Worm (Caenorhabditis elegans) whole organism, young adult: Measurements from ENCODE around the gene F41C3.11.

Experiments used
- B0035.1 ChIP-seq: sonication (generic microtip); optimal IDR thresholded peaks from 2 replicates; lab custom pipeline; 2016; ENCODE audit warnings: missing genetic modification characterization, mild to moderate bottlenecking, missing compliant biosample characterization, missing genotype, missing genetic modification reagents
- C06A6.2 ChIP-seq: fragments of 200-800 bp; sonication (Bioruptor generic); conservative IDR thresholded peaks from 2 replicates; pipeline ENCODE4 v1.3.6; 2022; ENCODE audit warnings: missing genetic modification characterization, missing compliant biosample characterization
- C17E4.6 ChIP-seq: fragments of 200-800 bp; sonication (Bioruptor generic); IDR thresholded peaks from 2 replicates; pipeline ENCODE4 v1.3.6; 2022; ENCODE audit warnings: missing genetic modification reagents, missing genetic modification characterization, missing compliant biosample characterization
- D2030.7 ChIP-seq: fragments of 200-800 bp; sonication (Bioruptor generic); IDR thresholded peaks from 2 replicates; pipeline ENCODE4 v1.3.6; 2022; ENCODE audit warnings: missing genetic modification reagents, missing genetic modification characterization, missing compliant biosample characterization
- F22D6.2 ChIP-seq: sonication (generic microtip); optimal IDR thresholded peaks from 2 replicates; lab custom pipeline; 2016; ENCODE audit warnings: mild to moderate bottlenecking, missing genetic modification characterization, missing compliant biosample characterization
- F23B12.7 ChIP-seq: sonication (generic microtip); optimal IDR thresholded peaks from 2 replicates; lab custom pipeline; 2017; ENCODE audit warnings: missing genetic modification characterization, mild to moderate bottlenecking, missing compliant biosample characterization, antibody characterized with exemption, moderate library complexity; ENCODE audit not compliant: insufficient read depth
- F49E8.2 ChIP-seq: sonication (generic microtip); optimal IDR thresholded peaks from 3 replicates; lab custom pipeline; 2017; ENCODE audit warnings: missing genetic modification characterization, mild to moderate bottlenecking, missing compliant biosample characterization, antibody characterized with exemption, moderate library complexity; ENCODE audit not compliant: insufficient read depth
- F55B11.4 ChIP-seq: sonication (generic microtip); optimal IDR thresholded peaks from 2 replicates; lab custom pipeline; 2016; ENCODE audit warnings: missing compliant biosample characterization, missing genetic modification characterization, borderline replicate concordance; ENCODE audit not compliant: insufficient read depth
- K11D2.4 ChIP-seq: fragments of 200-800 bp; sonication (Bioruptor generic); IDR thresholded peaks from 2 replicates; pipeline ENCODE4 v1.3.6; 2022; ENCODE audit warnings: missing genetic modification reagents, missing genetic modification characterization, missing compliant biosample characterization
- Y79H2A.3 ChIP-seq: fragments of 200-800 bp; sonication (Bioruptor generic); conservative IDR thresholded peaks from 2 replicates; pipeline ENCODE4 v1.3.6; 2022; ENCODE audit warnings: missing genetic modification reagents, missing genetic modification characterization, missing compliant biosample characterization
- Y95B8A.8 ChIP-seq: fragments of 200-800 bp; sonication (Bioruptor generic); IDR thresholded peaks from 2 replicates; pipeline ENCODE4 v1.3.6; 2022; ENCODE audit warnings: missing genetic modification reagents, missing genetic modification characterization, missing compliant biosample characterization
- aptf-3 ChIP-seq: fragments of 200-800 bp; sonication (Bioruptor generic); IDR thresholded peaks from 2 replicates; pipeline ENCODE4 v1.3.6; 2022; ENCODE audit warnings: missing genetic modification characterization, missing compliant biosample characterization
- athp-1 ChIP-seq: sonication (generic microtip); optimal IDR thresholded peaks from 2 replicates; lab custom pipeline; 2017; ENCODE audit warnings: mild to moderate bottlenecking, missing genetic modification characterization, missing compliant biosample characterization
- attf-5 ChIP-seq: fragments of 200-800 bp; sonication (Bioruptor generic); optimal IDR thresholded peaks from 2 replicates; lab custom pipeline; 2018; ENCODE audit warnings: mild to moderate bottlenecking, missing genetic modification characterization, missing compliant biosample characterization
- attf-6 ChIP-seq: fragments of 200-800 bp; sonication (Bioruptor generic); IDR thresholded peaks from 2 replicates; pipeline ENCODE4 v1.3.6; 2022; ENCODE audit warnings: missing genetic modification reagents, missing genetic modification characterization, missing compliant biosample characterization
- cebp-1 ChIP-seq, 2 experiments: fragments of 200-800 bp in 1 of 2; sonication (Bioruptor generic) in 1 of 2; sonication (generic microtip) in 1 of 2; IDR thresholded peaks in 1 of 2; optimal IDR thresholded peaks in 1 of 2; 2 replicates each; pipeline versions ENCODE4 v1.3.6 to Lab custom; 2017 to 2022; ENCODE audit warnings: missing compliant biosample characterization in 2 of 2, missing genetic modification characterization in 2 of 2, mild to moderate bottlenecking in 1 of 2, missing genetic modification reagents in 1 of 2, moderate library complexity in 1 of 2
- ceh-40 ChIP-seq: fragments of 200-800 bp; sonication (Bioruptor generic); IDR thresholded peaks from 2 replicates; pipeline ENCODE4 v1.3.6; 2022; ENCODE audit warnings: missing genetic modification characterization, missing compliant biosample characterization
- ceh-91 ChIP-seq: fragments of 200-800 bp; sonication (Bioruptor generic); IDR thresholded peaks from 2 replicates; pipeline ENCODE4 v1.3.6; 2022; ENCODE audit warnings: missing genetic modification reagents, missing genetic modification characterization, missing compliant biosample characterization
- chd-7 ChIP-seq: sonication (generic microtip); optimal IDR thresholded peaks from 2 replicates; lab custom pipeline; 2016; ENCODE audit warnings: mild to moderate bottlenecking, missing genetic modification characterization, moderate library complexity, missing compliant biosample characterization
- dpff-1 ChIP-seq: sonication (generic microtip); optimal IDR thresholded peaks from 2 replicates; lab custom pipeline; 2017; ENCODE audit warnings: mild to moderate bottlenecking, missing genetic modification characterization, missing compliant biosample characterization
- egl-44 ChIP-seq: fragments of 200-800 bp; sonication (Bioruptor generic); IDR thresholded peaks from 2 replicates; pipeline ENCODE4 v1.3.6; 2022; ENCODE audit warnings: missing genetic modification reagents, missing genetic modification characterization, missing compliant biosample characterization
- ekl-4 ChIP-seq: fragments of 200-800 bp; sonication (Bioruptor generic); IDR thresholded peaks from 2 replicates; pipeline ENCODE4 v1.3.6; 2022; ENCODE audit warnings: missing genetic modification reagents, missing genetic modification characterization, missing compliant biosample characterization
- hlh-26 ChIP-seq: fragments of 200-800 bp; sonication (Bioruptor generic); conservative IDR thresholded peaks from 2 replicates; pipeline ENCODE4 v1.3.6; 2022; ENCODE audit warnings: missing genetic modification reagents, missing genetic modification characterization, missing compliant biosample characterization
- hmg-1.2 ChIP-seq: fragments of 200-800 bp; sonication (Bioruptor generic); IDR thresholded peaks from 2 replicates; pipeline ENCODE4 v1.3.6; 2022; ENCODE audit warnings: missing genetic modification reagents, missing genetic modification characterization, missing compliant biosample characterization
- hrde-1 ChIP-seq: sonication (generic microtip); optimal IDR thresholded peaks from 2 replicates; lab custom pipeline; 2016; ENCODE audit warnings: missing genetic modification characterization, mild to moderate bottlenecking, missing compliant biosample characterization, moderate library complexity, missing genotype, missing genetic modification reagents, borderline replicate concordance
- lag-1 ChIP-seq: fragments of 200-800 bp; sonication (Bioruptor generic); IDR thresholded peaks from 2 replicates; pipeline ENCODE4 v1.3.6; 2022; ENCODE audit warnings: missing genetic modification reagents, missing genetic modification characterization, missing compliant biosample characterization
- let-526 ChIP-seq: fragments of 200-800 bp; sonication (Bioruptor generic); IDR thresholded peaks from 2 replicates; pipeline ENCODE4 v1.3.6; 2022; ENCODE audit warnings: missing genetic modification reagents, missing genetic modification characterization, missing compliant biosample characterization
- lin-26 ChIP-seq: fragments of 200-800 bp; sonication (Bioruptor generic); IDR thresholded peaks from 2 replicates; pipeline ENCODE4 v1.3.6; 2022; ENCODE audit warnings: missing genetic modification reagents, missing genetic modification characterization, missing compliant biosample characterization
- lin-40 ChIP-seq: sonication (generic microtip); optimal IDR thresholded peaks from 2 replicates; lab custom pipeline; 2016; ENCODE audit warnings: missing genetic modification characterization, mild to moderate bottlenecking, missing compliant biosample characterization, missing genotype, missing genetic modification reagents
- lin-54 ChIP-seq: fragments of 200-800 bp; sonication (Bioruptor generic); optimal IDR thresholded peaks from 2 replicates; lab custom pipeline; 2018; ENCODE audit warnings: mild to moderate bottlenecking, missing genetic modification characterization, missing compliant biosample characterization
- lsl-1 ChIP-seq: fragments of 200-800 bp; sonication (Bioruptor generic); optimal IDR thresholded peaks from 2 replicates; lab custom pipeline; 2018; ENCODE audit warnings: mild to moderate bottlenecking, missing genetic modification characterization, moderate library complexity, missing compliant biosample characterization
- madf-6 ChIP-seq: fragments of 200-800 bp; sonication (Bioruptor generic); IDR thresholded peaks from 2 replicates; pipeline ENCODE4 v1.3.6; 2022; ENCODE audit warnings: missing genetic modification reagents, missing genetic modification characterization, missing compliant biosample characterization
- mes-4 ChIP-seq: sonication (generic microtip); optimal IDR thresholded peaks from 2 replicates; lab custom pipeline; 2016; ENCODE audit warnings: missing genotype, missing genetic modification characterization, missing compliant biosample characterization
- nfyb-1 ChIP-seq: fragments of 200-800 bp; sonication (Bioruptor generic); IDR thresholded peaks from 2 replicates; pipeline ENCODE4 v1.3.6; 2022; ENCODE audit warnings: missing genetic modification reagents, missing genetic modification characterization, missing compliant biosample characterization
- nhr-90 ChIP-seq: sonication (generic microtip); optimal IDR thresholded peaks from 2 replicates; lab custom pipeline; 2016; ENCODE audit warnings: missing genotype, mild to moderate bottlenecking, missing genetic modification characterization, missing compliant biosample characterization
- rcor-1 ChIP-seq: fragments of 200-800 bp; sonication (Bioruptor generic); IDR thresholded peaks from 2 replicates; pipeline ENCODE4 v1.3.6; 2022; ENCODE audit warnings: missing genetic modification reagents, missing genetic modification characterization, missing compliant biosample characterization
- rec-8 ChIP-seq, 2 experiments: sonication (generic microtip); optimal IDR thresholded peaks; 2 replicates each; lab custom pipeline; 2016; ENCODE audit warnings: mild to moderate bottlenecking in 2 of 2, missing genetic modification characterization in 2 of 2, missing genetic modification reagents in 2 of 2, missing genotype in 2 of 2, missing biosample characterization in 1 of 2, missing compliant biosample characterization in 1 of 2, moderate library complexity in 1 of 2
- snpc-1.3 ChIP-seq: sonication (generic microtip); optimal IDR thresholded peaks from 2 replicates; lab custom pipeline; 2017; ENCODE audit warnings: missing genetic modification characterization, mild to moderate bottlenecking, missing compliant biosample characterization, antibody characterized with exemption, moderate library complexity, missing genotype, missing genetic modification reagents; ENCODE audit not compliant: insufficient read depth
- snpc-3.4 ChIP-seq: sonication (generic microtip); optimal IDR thresholded peaks from 2 replicates; lab custom pipeline; 2017; ENCODE audit warnings: missing genetic modification characterization, mild to moderate bottlenecking, missing compliant biosample characterization, antibody characterized with exemption, moderate library complexity, missing genotype, missing genetic modification reagents
- snpc-4 ChIP-seq, 5 experiments: fragments of 150-350 bp in 1 of 5; sonication (generic microtip) in 4 of 5; optimal IDR thresholded peaks; 2 replicates each; lab custom pipeline; 2014 to 2018; ENCODE audit warnings: missing genetic modification characterization in 5 of 5, missing biosample characterization in 3 of 5, antibody characterized with exemption in 2 of 5, mild to moderate bottlenecking in 2 of 5, missing compliant biosample characterization in 2 of 5, missing genotype in 2 of 5, moderate library complexity in 2 of 5, missing genetic modification reagents in 1 of 5
- somi-1 ChIP-seq: fragments of 200-800 bp; sonication (Bioruptor generic); optimal IDR thresholded peaks from 2 replicates; lab custom pipeline; 2018; ENCODE audit warnings: mild to moderate bottlenecking, missing genetic modification characterization, missing compliant biosample characterization
- tbp1 ChIP-seq: fragments of 200-800 bp; sonication (Bioruptor generic); optimal IDR thresholded peaks from 2 replicates; lab custom pipeline; 2018; ENCODE audit warnings: mild to moderate bottlenecking, missing genetic modification characterization, missing compliant biosample characterization
- unc-130 ChIP-seq: sonication (generic microtip); optimal IDR thresholded peaks from 2 replicates; lab custom pipeline; 2016; ENCODE audit warnings: missing genetic modification reagents, missing genetic modification characterization, missing compliant biosample characterization
- unc-62 ChIP-seq: fragments of 150-350 bp; optimal IDR thresholded peaks from 2 replicates; lab custom pipeline; 2014; ENCODE audit warnings: missing biosample characterization, missing genetic modification reagents, missing genetic modification characterization
- zfh-2 ChIP-seq: fragments of 200-800 bp; sonication (Bioruptor generic); conservative IDR thresholded peaks from 2 replicates; pipeline ENCODE4 v1.3.6; 2022; ENCODE audit warnings: missing genetic modification reagents, missing genetic modification characterization, missing compliant biosample characterization
- zim-3 ChIP-seq: sonication (generic microtip); optimal IDR thresholded peaks from 2 replicates; lab custom pipeline; 2017; ENCODE audit warnings: mild to moderate bottlenecking, missing genetic modification characterization, moderate library complexity, missing compliant biosample characterization

Gene F41C3.11

DNA sequence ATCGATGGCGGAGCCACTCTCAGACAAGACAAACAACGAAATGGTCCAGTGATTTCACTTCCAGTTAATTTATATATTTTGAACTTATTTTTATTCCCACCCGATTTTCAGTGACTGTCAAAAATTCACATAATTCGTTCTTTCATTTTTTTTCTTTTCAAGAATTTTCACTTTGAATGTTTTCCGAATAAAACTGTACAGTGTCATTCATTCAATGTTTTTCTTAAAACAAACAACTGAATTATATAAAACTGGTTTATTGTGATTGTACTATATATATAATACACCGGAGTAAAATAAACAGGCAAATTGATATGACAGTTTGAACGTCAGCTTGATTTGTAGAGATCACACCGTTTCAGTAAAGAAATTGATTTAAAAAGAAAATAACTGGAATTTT lies 30.7 kb downstream of the F41C3.11 start:
- peak; percentile 48 for TF ChIP-seq snpc-3.4
- no peak for TF ChIP-seq attf-5
- peak; percentile 19 for TF ChIP-seq F23B12.7 (tag; lab: Kevin White, UChicago)
- no peak for TF ChIP-seq zim-3 (tag; lab: Kevin White, UChicago)
- TF ChIP-seq B0035.1 (tag; lab: Kevin White, UChicago), result no peak
- TF ChIP-seq hlh-26 (GFP tag; lab: Robert Waterston, UW), result no peak
- no peak for TF ChIP-seq C06A6.2 (GFP tag; lab: Robert Waterston, UW)
- no peak for TF ChIP-seq F55B11.4 (tag; lab: Kevin White, UChicago)
- TF ChIP-seq unc-130 (GFP tag; lab: Kevin White, UChicago), result peak; percentile 66
- no peak for TF ChIP-seq unc-62 (GFP tag; lab: Kevin White, UChicago)
- TF ChIP-seq ceh-40 (GFP tag; lab: Robert Waterston, UW), result no peak
- TF ChIP-seq snpc-4 (GFP tag; optimal IDR thresholded peaks at IDR 0.05; lab: Kevin White, UChicago), result no peak
- TF ChIP-seq snpc-4 (tag; optimal IDR thresholded peaks at IDR 0.05; lab: Kevin White, UChicago), result no peak
- TF ChIP-seq Y95B8A.8, result no peak; the same call in none of the 2 replicates
- TF ChIP-seq snpc-1.3 (tag; lab: Kevin White, UChicago), result peak; percentile 46
- TF ChIP-seq zfh-2 (GFP tag; lab: Robert Waterston, UW), result no peak
- peak; percentile 77 for TF ChIP-seq rcor-1 (GFP tag; lab: Robert Waterston, UW)
- TF ChIP-seq athp-1 (tag; lab: Kevin White, UChicago), result peak; percentile 2
- peak; percentile 96 for TF ChIP-seq Y79H2A.3 (GFP tag; lab: Robert Waterston, UW)
- TF ChIP-seq lin-54, result peak; percentile 58
- TF ChIP-seq cebp-1 (GFP tag; IDR thresholded peaks at IDR 0.05; lab: Robert Waterston, UW), result no peak
- TF ChIP-seq cebp-1 (tag; optimal IDR thresholded peaks at IDR 0.05; lab: Kevin White, UChicago), result peak; percentile 58
- TF ChIP-seq K11D2.4 (GFP tag; lab: Robert Waterston, UW), result no peak
- TF ChIP-seq tbp1 (GFP tag; lab: Kevin White, UChicago), result peak; percentile 6
- TF ChIP-seq lin-26 (GFP tag; lab: Robert Waterston, UW), result peak; percentile 78
- TF ChIP-seq chd-7 (tag; lab: Kevin White, UChicago), result no peak
- no peak for TF ChIP-seq rec-8 (tag; optimal IDR thresholded peaks at IDR 0.05; lab: Kevin White, UChicago)
- TF ChIP-seq dpff-1, result no peak
- TF ChIP-seq attf-6, result peak; percentile 76
- peak; percentile 74 for TF ChIP-seq ekl-4 (GFP tag; lab: Robert Waterston, UW)
- TF ChIP-seq nfyb-1 (GFP tag; lab: Robert Waterston, UW), result 0 out of 2 replicates have a peak, but pooled peaks have one; percentile 28
- TF ChIP-seq F22D6.2, result no peak
- TF ChIP-seq lin-40 (tag; lab: Kevin White, UChicago), result no peak
- peak; percentile 55 for TF ChIP-seq lsl-1 (GFP tag; lab: Kevin White, UChicago)
- no peak for TF ChIP-seq aptf-3 (GFP tag; lab: Robert Waterston, UW)
- TF ChIP-seq mes-4 (tag; lab: Kevin White, UChicago), result peak; percentile 28
- no peak for TF ChIP-seq lag-1 (GFP tag; lab: Robert Waterston, UW)
- peak; percentile 45 for TF ChIP-seq hmg-1.2
- no peak for TF ChIP-seq egl-44 (GFP tag; lab: Robert Waterston, UW)
- peak; percentile 92 for TF ChIP-seq hrde-1 (tag; lab: Kevin White, UChicago)
- peak; percentile 78 for TF ChIP-seq madf-6 (GFP tag; lab: Robert Waterston, UW)
- no peak for TF ChIP-seq ceh-91 (GFP tag; lab: Robert Waterston, UW)
- TF ChIP-seq F49E8.2 (tag; lab: Kevin White, UChicago), result peak; percentile 62
- no peak for TF ChIP-seq nhr-90 (tag; lab: Kevin White, UChicago)
- no peak for TF ChIP-seq let-526
- peak; percentile 51; the same call in 1 of the 2 replicates for TF ChIP-seq C17E4.6 (GFP tag; lab: Robert Waterston, UW)
- no peak for TF ChIP-seq somi-1 (GFP tag; lab: Kevin White, UChicago)
- peak; percentile 57 for TF ChIP-seq D2030.7 (GFP tag; lab: Robert Waterston, UW)
